Fruit fly (Drosophila melanogaster) S2 (cell line): ENCODE measurements around the gene mei-41.

Source experiments
- CG8478 ChIP-seq: fragments of >200 bp; optimal IDR thresholded peaks from 2 replicates; lab custom pipeline; 2018
- CTCF ChIP-seq, 2 experiments: fragments of >200 bp; optimal IDR thresholded peaks; 2 replicates each; lab custom pipeline; 2018

DNA sequence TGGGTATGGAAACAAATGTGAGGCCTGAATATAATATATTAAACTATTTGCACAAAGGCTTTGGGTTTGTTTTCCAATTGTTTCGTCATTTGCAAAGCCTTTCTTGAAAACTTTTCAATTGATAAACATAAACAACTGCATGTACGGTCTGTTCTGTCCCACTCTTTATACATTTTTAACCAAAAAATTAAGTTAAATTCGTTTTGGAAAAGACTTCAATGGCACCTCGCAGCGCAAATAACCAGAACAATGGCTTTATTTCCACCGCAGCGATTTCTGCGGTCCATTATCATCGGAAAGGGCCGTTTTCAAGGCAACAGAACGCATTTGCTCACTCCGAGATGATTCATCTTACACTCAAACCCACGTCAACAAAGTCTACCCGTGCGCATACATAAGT, 29.4 kb downstream of the mei-41 start:
- no peak for TF ChIP-seq CG8478 (lab: Kevin White, UChicago)
- no peak for TF ChIP-seq CTCF (optimal IDR thresholded peaks at IDR 0.05; lab: Kevin White, UChicago)
